Fruit fly (Drosophila melanogaster) whole organism, embryonic: ENCODE results near the gene CG10214.

Experiments used
- Aef1 ChIP-seq: fragments of 200-800 bp; sonication (Bioruptor generic); IDR thresholded peaks from 3 replicates; pipeline ENCODE4 v1.3.6; 2022; ENCODE audit warnings: missing biosample characterization, missing genetic modification characterization
- Antp ChIP-seq: fragments of 200-800 bp; sonication (Bioruptor generic); optimal IDR thresholded peaks from 3 replicates; lab custom pipeline; 2016; ENCODE audit warnings: missing biosample characterization, missing genetic modification characterization
- Asciz ChIP-seq: fragments of 200-800 bp; sonication (Bioruptor generic); optimal IDR thresholded peaks from 2 replicates; lab custom pipeline; 2017; ENCODE audit warnings: missing biosample characterization, mild to moderate bottlenecking, missing genetic modification characterization, missing genetic modification reagents
- CG10366 ChIP-seq: fragments of 200-800 bp; sonication (Bioruptor generic); IDR thresholded peaks from 2 replicates; pipeline ENCODE4 v1.3.6; 2022; ENCODE audit warnings: missing biosample characterization, missing genetic modification characterization
- CG13775 ChIP-seq: fragments of 200-800 bp; sonication (Bioruptor generic); optimal IDR thresholded peaks from 3 replicates; lab custom pipeline; 2017; ENCODE audit warnings: missing biosample characterization, mild to moderate bottlenecking, missing genetic modification characterization
- CG17361 ChIP-seq: fragments of 200-800 bp; sonication (Bioruptor generic); IDR thresholded peaks from 3 replicates; pipeline ENCODE4 v1.3.6; 2022; ENCODE audit warnings: missing biosample characterization, missing genetic modification characterization
- CG17568 ChIP-seq: fragments of 200-800 bp; sonication (Bioruptor generic); optimal IDR thresholded peaks from 2 replicates; lab custom pipeline; 2018; ENCODE audit warnings: missing biosample characterization, mild to moderate bottlenecking, missing genetic modification characterization, moderate library complexity
- CG1832 ChIP-seq: fragments of 200-800 bp; sonication (Bioruptor generic); optimal IDR thresholded peaks from 2 replicates; lab custom pipeline; 2017; ENCODE audit warnings: missing biosample characterization, mild to moderate bottlenecking, missing genetic modification characterization, inconsistent platforms
- CG18599 ChIP-seq: fragments of 200-800 bp; sonication (Bioruptor generic); optimal IDR thresholded peaks from 3 replicates; lab custom pipeline; 2017; ENCODE audit warnings: missing biosample characterization, missing genetic modification characterization, mild to moderate bottlenecking, moderate library complexity, missing genetic modification reagents
- CG32767 ChIP-seq: fragments of 200-800 bp; sonication (Bioruptor generic); IDR thresholded peaks from 2 replicates; pipeline ENCODE4 v1.3.6; 2022; ENCODE audit warnings: missing biosample characterization, missing genetic modification characterization
- CG3407 ChIP-seq: fragments of 200-800 bp; sonication (Bioruptor generic); optimal IDR thresholded peaks from 2 replicates; lab custom pipeline; 2018; ENCODE audit warnings: missing biosample characterization, mild to moderate bottlenecking, missing genetic modification characterization
- CG3726 ChIP-seq: fragments of 200-800 bp; sonication (Bioruptor generic); IDR thresholded peaks from 3 replicates; pipeline ENCODE4, ENCODE4 v1.3.6; 2022; ENCODE audit warnings: missing biosample characterization, missing genetic modification characterization
- CG6683 ChIP-seq: fragments of 200-800 bp; sonication (Bioruptor generic); optimal IDR thresholded peaks from 2 replicates; lab custom pipeline; 2017; ENCODE audit warnings: missing biosample characterization, mild to moderate bottlenecking, missing genetic modification characterization, missing genetic modification reagents
- CG7928 ChIP-seq: fragments of 200-800 bp; sonication (Bioruptor generic); optimal IDR thresholded peaks from 2 replicates; lab custom pipeline; 2017; ENCODE audit warnings: missing biosample characterization, mild to moderate bottlenecking, missing genetic modification characterization
- Deaf1 ChIP-seq: fragments of 200-800 bp; optimal IDR thresholded peaks from 3 replicates; lab custom pipeline; 2019; ENCODE audit warnings: missing biosample characterization, mild to moderate bottlenecking, missing genetic modification characterization, moderate library complexity
- Dll ChIP-seq: fragments of 200-800 bp; sonication (Bioruptor generic); IDR thresholded peaks from 4 replicates; pipeline ENCODE4 v1.3.6; 2022; ENCODE audit warnings: missing biosample characterization, missing genetic modification characterization; ENCODE audit not compliant: partially characterized antibody
- Dp ChIP-seq: fragments of 200-800 bp; sonication (Bioruptor generic); optimal IDR thresholded peaks from 2 replicates; lab custom pipeline; 2018; ENCODE audit warnings: missing biosample characterization, mild to moderate bottlenecking, missing genetic modification characterization, moderate library complexity
- Dref ChIP-seq: fragments of 200-800 bp; sonication (Bioruptor generic); IDR thresholded peaks from 2 replicates; pipeline ENCODE4 v1.3.6; 2022; ENCODE audit warnings: missing biosample characterization, missing genetic modification characterization
- HHEX ChIP-seq: fragments of 200-800 bp; sonication (Bioruptor generic); optimal IDR thresholded peaks from 3 replicates; lab custom pipeline; 2017; ENCODE audit warnings: missing biosample characterization, mild to moderate bottlenecking, missing genetic modification characterization, missing genetic modification reagents
- Hmr ChIP-seq: fragments of 200-800 bp; sonication (Bioruptor generic); optimal IDR thresholded peaks from 3 replicates; lab custom pipeline; 2017; ENCODE audit warnings: mild to moderate bottlenecking, missing biosample characterization, missing genetic modification reagents, missing genetic modification characterization
- Hr78 ChIP-seq, 2 experiments: fragments of 200-800 bp in 1 of 2; fragments of >200 bp in 1 of 2; sonication (Bioruptor generic) in 1 of 2; optimal IDR thresholded peaks; 2 replicates each; lab custom pipeline; 2017 to 2019; ENCODE audit warnings: missing biosample characterization in 2 of 2, missing genetic modification characterization in 2 of 2, mild to moderate bottlenecking in 1 of 2, moderate library complexity in 1 of 2
- Lhr ChIP-seq: fragments of 200-800 bp; sonication (Bioruptor generic); optimal IDR thresholded peaks from 3 replicates; lab custom pipeline; 2017; ENCODE audit warnings: mild to moderate bottlenecking, missing biosample characterization, missing genetic modification reagents, missing genetic modification characterization
- MBD-R2 ChIP-seq: fragments of 200-800 bp; sonication (Bioruptor generic); IDR thresholded peaks from 2 replicates; pipeline ENCODE4 v1.3.6; 2022; ENCODE audit warnings: missing biosample characterization, missing genetic modification characterization
- MTF-1 ChIP-seq: fragments of 200-800 bp; sonication (Bioruptor generic); optimal IDR thresholded peaks from 2 replicates; lab custom pipeline; 2018; ENCODE audit warnings: missing biosample characterization, mild to moderate bottlenecking, missing genetic modification characterization, borderline replicate concordance
- NC2β ChIP-seq: fragments of 200-800 bp; sonication (Bioruptor generic); optimal IDR thresholded peaks from 2 replicates; lab custom pipeline; 2016; ENCODE audit warnings: missing biosample characterization, missing genetic modification characterization
- Poxn ChIP-seq: fragments of 200-800 bp; sonication (Bioruptor generic); IDR thresholded peaks from 2 replicates; pipeline ENCODE4 v1.3.6; 2022; ENCODE audit warnings: missing biosample characterization, missing genetic modification characterization
- Rfx ChIP-seq: fragments of 200-800 bp; sonication (Bioruptor generic); IDR thresholded peaks from 2 replicates; pipeline ENCODE4 v1.3.6; 2022; ENCODE audit warnings: missing biosample characterization, missing genetic modification characterization
- Taf1 ChIP-seq: fragments of 200-800 bp; sonication (Bioruptor generic); IDR thresholded peaks from 2 replicates; pipeline ENCODE4 v1.3.6; 2022; ENCODE audit warnings: missing biosample characterization, missing genetic modification characterization
- abd-A ChIP-seq: fragments of 200-800 bp; sonication (Bioruptor generic); optimal IDR thresholded peaks from 3 replicates; lab custom pipeline; 2019; ENCODE audit warnings: missing biosample characterization, mild to moderate bottlenecking, missing genetic modification characterization, moderate library complexity
- bigmax ChIP-seq: fragments of 200-800 bp; sonication (Bioruptor generic); optimal IDR thresholded peaks from 2 replicates; lab custom pipeline; 2018; ENCODE audit warnings: missing biosample characterization, mild to moderate bottlenecking, missing genetic modification characterization
- br ChIP-seq: fragments of >200 bp; optimal IDR thresholded peaks from 2 replicates; lab custom pipeline; 2017
- caup ChIP-seq: fragments of 200-800 bp; sonication (Bioruptor generic); optimal IDR thresholded peaks from 3 replicates; lab custom pipeline; 2017; ENCODE audit warnings: missing biosample characterization, mild to moderate bottlenecking, missing genetic modification characterization, moderate library complexity; ENCODE audit not compliant: severe bottlenecking
- esg ChIP-seq: fragments of 200-800 bp; sonication (Bioruptor generic); conservative IDR thresholded peaks from 2 replicates; pipeline ENCODE4 v1.3.6; 2022; ENCODE audit warnings: missing biosample characterization, missing genetic modification characterization
- ftz-f1 ChIP-seq: fragments of 200-800 bp; sonication (Bioruptor generic); optimal IDR thresholded peaks from 2 replicates; lab custom pipeline; 2016; ENCODE audit warnings: missing biosample characterization, missing genetic modification characterization
- inv ChIP-seq: fragments of 200-800 bp; sonication (Bioruptor generic); IDR thresholded peaks from 2 replicates; pipeline ENCODE4 v1.3.6; 2022; ENCODE audit warnings: missing biosample characterization, missing genetic modification characterization; ENCODE audit not compliant: partially characterized antibody
- lab ChIP-seq: fragments of 200-800 bp; sonication (Bioruptor generic); optimal IDR thresholded peaks from 3 replicates; lab custom pipeline; 2017; ENCODE audit warnings: missing biosample characterization, missing genetic modification characterization, mild to moderate bottlenecking, moderate library complexity, missing genetic modification reagents
- otp ChIP-seq: fragments of 200-800 bp; sonication (Bioruptor generic); IDR thresholded peaks from 3 replicates; pipeline ENCODE4, ENCODE4 v1.3.6; 2022; ENCODE audit warnings: missing biosample characterization, missing genetic modification characterization
- ranshi ChIP-seq: fragments of 200-800 bp; sonication (Bioruptor generic); IDR thresholded peaks from 2 replicates; pipeline ENCODE4 v1.3.6; 2022; ENCODE audit warnings: missing biosample characterization, missing genetic modification characterization
- schlank ChIP-seq: fragments of 200-800 bp; sonication (Bioruptor generic); optimal IDR thresholded peaks from 2 replicates; lab custom pipeline; 2018; ENCODE audit warnings: missing biosample characterization, mild to moderate bottlenecking, missing genetic modification characterization
- seq ChIP-seq: fragments of 200-800 bp; sonication (Bioruptor generic); IDR thresholded peaks from 2 replicates; pipeline ENCODE4 v1.3.6; 2022; ENCODE audit warnings: missing biosample characterization, missing genetic modification characterization
- shn ChIP-seq: fragments of 200-800 bp; sonication (Bioruptor generic); optimal IDR thresholded peaks from 3 replicates; lab custom pipeline; 2016; ENCODE audit warnings: missing biosample characterization, missing genetic modification characterization
- stc ChIP-seq: fragments of 200-800 bp; sonication (Bioruptor generic); IDR thresholded peaks from 2 replicates; pipeline ENCODE4 v1.3.6; 2022; ENCODE audit warnings: missing biosample characterization, missing genetic modification characterization
- stwl ChIP-seq: fragments of 200-800 bp; sonication (Bioruptor generic); optimal IDR thresholded peaks from 3 replicates; lab custom pipeline; 2018; ENCODE audit warnings: missing biosample characterization, mild to moderate bottlenecking, missing genetic modification characterization, moderate library complexity
- tin ChIP-seq: fragments of 200-800 bp; sonication (Bioruptor generic); optimal IDR thresholded peaks from 3 replicates; lab custom pipeline; 2016; ENCODE audit warnings: missing biosample characterization, missing genetic modification characterization
- tll ChIP-seq, 2 experiments: fragments of 200-800 bp in 1 of 2; fragments of >200 bp in 1 of 2; sonication (Bioruptor generic) in 1 of 2; optimal IDR thresholded peaks; 2 replicates each; lab custom pipeline; 2017 to 2019; ENCODE audit warnings: missing biosample characterization in 2 of 2, missing genetic modification characterization in 2 of 2, mild to moderate bottlenecking in 1 of 2, moderate library complexity in 1 of 2
- twi ChIP-seq: fragments of 200-800 bp; optimal IDR thresholded peaks from 2 replicates; lab custom pipeline; 2019; ENCODE audit warnings: missing biosample characterization, mild to moderate bottlenecking, missing genetic modification characterization, moderate library complexity
- tx ChIP-seq: fragments of 200-800 bp; sonication (Bioruptor generic); optimal IDR thresholded peaks from 2 replicates; lab custom pipeline; 2016; ENCODE audit warnings: missing biosample characterization, missing genetic modification characterization
- zen ChIP-seq: fragments of 200-800 bp; sonication (Bioruptor generic); optimal IDR thresholded peaks from 3 replicates; lab custom pipeline; 2018; ENCODE audit warnings: missing biosample characterization, mild to moderate bottlenecking, missing genetic modification characterization, moderate library complexity
- zen2 ChIP-seq: fragments of 200-800 bp; sonication (Bioruptor generic); IDR thresholded peaks from 3 replicates; pipeline ENCODE4 v1.3.6; 2022; ENCODE audit warnings: missing biosample characterization, missing genetic modification characterization; ENCODE audit not compliant: partially characterized antibody

The CG10214 gene

DNA sequence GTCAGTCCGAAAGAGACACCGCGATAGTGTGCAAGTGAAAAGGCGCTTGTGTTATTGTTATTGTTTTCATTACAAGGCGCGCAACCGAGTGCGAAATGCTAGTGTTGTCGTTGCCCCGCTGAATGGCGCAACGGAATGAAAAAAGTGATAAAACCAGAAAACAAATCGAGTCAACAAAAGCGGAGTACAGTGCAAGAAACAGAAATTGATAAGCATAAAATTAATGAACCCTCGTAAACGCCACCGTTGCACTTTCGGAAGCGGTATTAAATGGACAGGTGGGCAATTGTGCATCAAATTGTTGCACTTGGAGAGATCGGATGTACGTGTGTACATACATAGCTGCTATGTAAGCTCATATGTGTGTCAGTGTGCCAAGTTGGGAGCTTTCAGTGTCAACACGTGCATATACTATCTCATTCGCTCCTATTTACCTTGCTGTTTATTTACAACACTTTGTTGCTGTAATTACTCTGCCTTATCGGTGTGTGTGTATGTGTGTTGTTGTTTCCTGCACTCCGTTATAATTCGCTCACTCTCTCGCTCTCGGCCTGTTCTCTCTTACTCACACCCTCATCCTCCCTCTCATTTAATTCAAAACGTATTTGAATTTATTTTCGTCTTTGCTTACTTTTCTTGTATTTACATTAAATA is 43.8 kb downstream of the CG10214 start (continued):
- TF ChIP-seq MTF-1 (GFP tag; lab: Kevin White, UChicago): peak; percentile 95
- peak; percentile 47 for TF ChIP-seq CG32767
- no peak for TF ChIP-seq NC2β
- TF ChIP-seq Dll (GFP tag; lab: Robert Waterston, UW): no peak
- TF ChIP-seq tll (GFP tag; optimal IDR thresholded peaks at IDR 0.05; lab: Kevin White, UChicago): no peak
- no peak for TF ChIP-seq zen (tag; lab: Kevin White, UChicago)
- no peak for TF ChIP-seq shn (GFP tag; lab: Kevin White, UChicago)
- TF ChIP-seq Deaf1 (tag; lab: Kevin White, UChicago): no peak
- peak; percentile 79; the same call in 2 of the 3 replicates for TF ChIP-seq CG3726 (GFP tag; lab: Robert Waterston, UW)
- TF ChIP-seq CG7928 (GFP tag; lab: Kevin White, UChicago): no peak
- peak; percentile 96 for TF ChIP-seq Asciz (GFP tag; lab: Kevin White, UChicago)
- TF ChIP-seq Hr78 (GFP tag; optimal IDR thresholded peaks at IDR 0.05; lab: Kevin White, UChicago): no peak
- peak; percentile 38; the same call in 1 of the 2 replicates for TF ChIP-seq seq (GFP tag; lab: Robert Waterston, UW)
- no peak for TF ChIP-seq Dref (GFP tag; lab: Robert Waterston, UW)
- TF ChIP-seq Antp (GFP tag; lab: Kevin White, UChicago): no peak
- TF ChIP-seq CG17568 (GFP tag; lab: Kevin White, UChicago): peak; percentile 48
- TF ChIP-seq stc (GFP tag; lab: Robert Waterston, UW): peak; percentile 73
- TF ChIP-seq schlank (tag; lab: Kevin White, UChicago): peak; percentile 32
- TF ChIP-seq inv (GFP tag; lab: Robert Waterston, UW): no peak
- TF ChIP-seq esg (GFP tag; lab: Robert Waterston, UW): no peak
- TF ChIP-seq twi (tag; lab: Kevin White, UChicago): no peak
- no peak for TF ChIP-seq CG1832 (GFP tag; lab: Kevin White, UChicago)
- TF ChIP-seq CG17361 (GFP tag; lab: Robert Waterston, UW): no peak
- no peak for TF ChIP-seq zen2
- no peak for TF ChIP-seq CG10366 (GFP tag; lab: Robert Waterston, UW)
- TF ChIP-seq ftz-f1: no peak
- peak; percentile 51 for TF ChIP-seq Hmr
- no peak for TF ChIP-seq abd-A
- TF ChIP-seq Lhr (GFP tag; lab: Kevin White, UChicago): no peak
- peak; percentile 58; the same call in 1 of the 2 replicates for TF ChIP-seq Rfx (GFP tag; lab: Robert Waterston, UW)
- peak; percentile 84 for TF ChIP-seq HHEX
- no peak for TF ChIP-seq MBD-R2 (GFP tag; lab: Robert Waterston, UW)
- TF ChIP-seq caup (GFP tag; lab: Kevin White, UChicago): peak; percentile 27
- peak; percentile 78 for TF ChIP-seq CG6683 (GFP tag; lab: Kevin White, UChicago)
- TF ChIP-seq Dp (GFP tag; lab: Kevin White, UChicago): no peak
- no peak for TF ChIP-seq CG18599 (GFP tag; lab: Kevin White, UChicago)
- peak; percentile 15; the same call in 1 of the 2 replicates for TF ChIP-seq Taf1 (GFP tag; lab: Robert Waterston, UW)
- TF ChIP-seq bigmax (GFP tag; lab: Kevin White, UChicago): peak; percentile 26
- peak; percentile 75; the same call in 2 of the 3 replicates for TF ChIP-seq otp (GFP tag; lab: Robert Waterston, UW)
- TF ChIP-seq stwl (tag; lab: Kevin White, UChicago): no peak
- TF ChIP-seq CG13775 (GFP tag; lab: Kevin White, UChicago): no peak
- peak; percentile 56 for TF ChIP-seq lab
- no peak for TF ChIP-seq Aef1 (GFP tag; lab: Robert Waterston, UW)
- TF ChIP-seq CG3407 (GFP tag; lab: Kevin White, UChicago): peak; percentile 75
- no peak for TF ChIP-seq tx (GFP tag; lab: Kevin White, UChicago)
- no peak for TF ChIP-seq br
- no peak for TF ChIP-seq Poxn (GFP tag; lab: Robert Waterston, UW)
- TF ChIP-seq ranshi (GFP tag; lab: Robert Waterston, UW): peak; percentile 61; the same call in 1 of the 2 replicates
- no peak for TF ChIP-seq tin (GFP tag; lab: Kevin White, UChicago)
